Fruit fly (Drosophila melanogaster) whole organism, embryonic: Measurements from ENCODE around the gene CG42674.

Source experiments
- Bteb2 ChIP-seq: fragments of 200-800 bp; sonication (Bioruptor generic); optimal IDR thresholded peaks from 2 replicates; lab custom pipeline; 2016; ENCODE audit warnings: missing biosample characterization, missing genetic modification characterization
- pho ChIP-seq: fragments of 200-800 bp; sonication (Bioruptor generic); optimal IDR thresholded peaks from 2 replicates; lab custom pipeline; 2016; ENCODE audit warnings: missing biosample characterization, missing genetic modification characterization

DNA sequence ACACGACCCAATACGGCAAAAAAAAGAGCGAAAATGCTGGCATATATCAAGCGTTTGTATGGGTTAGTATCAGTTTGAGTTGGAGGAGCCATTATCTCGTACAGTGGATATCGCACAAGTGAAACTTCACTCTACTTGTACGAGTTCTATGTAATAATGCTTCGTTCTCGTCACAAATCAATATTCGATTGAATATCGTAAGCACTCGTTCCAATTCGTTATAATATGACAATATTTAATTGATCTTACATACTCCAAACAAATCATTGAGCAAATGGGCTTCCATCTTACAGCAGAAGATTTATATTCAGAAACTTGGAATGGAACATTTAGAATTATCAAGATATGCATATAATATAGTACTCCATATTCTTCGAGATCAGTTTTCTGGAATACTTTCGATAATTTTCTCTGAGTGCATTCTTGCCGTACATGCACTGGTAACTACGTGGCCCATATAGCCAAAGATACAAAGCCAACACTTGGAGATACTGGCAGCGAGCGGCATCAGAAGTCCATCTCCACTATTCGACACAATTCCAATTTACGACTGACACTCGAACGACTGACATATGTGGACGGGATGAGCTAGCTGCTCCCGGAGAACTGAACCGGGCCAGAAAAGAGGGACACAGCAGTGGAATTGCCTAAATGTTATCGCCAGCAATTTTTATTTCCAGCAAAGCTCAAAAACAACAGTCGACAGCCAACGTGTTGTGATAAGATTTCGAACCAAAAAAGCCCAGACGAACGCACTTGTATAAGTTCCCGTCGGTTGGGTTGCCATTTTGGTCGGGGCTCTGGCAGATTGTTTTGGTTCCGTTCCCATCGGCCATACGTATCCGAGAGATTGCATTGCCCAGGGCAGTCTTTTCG lies 5.0 kb downstream of the CG42674 start:
- TF ChIP-seq Bteb2 (GFP tag; lab: Kevin White, UChicago) = no peak
- TF ChIP-seq pho (GFP tag; lab: Kevin White, UChicago) = no peak
